Worm (Caenorhabditis elegans): ENCODE measurements around the gene F08C6.5.
A peak's percentile ranks its signal among the peaks of the same experiment; 100 is the strongest.

F08C6.5 gene

ce11 chrX:7573629-7574028 lies 14.4 kb downstream of the F08C6.5 start:
- TF ChIP-seq hmg-1.1 (GFP tag; IDR thresholded peaks at IDR 0.05): peak; percentile 37; the same call in 1 of the 2 replicates
- TF ChIP-seq mep-1 (tag; optimal IDR thresholded peaks at IDR 0.05): no peak
- TF ChIP-seq daf-16 (GFP tag; optimal IDR thresholded peaks at IDR 0.05): peak in 1 of 2 experiments; percentile 45
- TF ChIP-seq daf-16 (tag; optimal IDR thresholded peaks at IDR 0.05): no peak
- TF ChIP-seq nhr-11 (tag; optimal IDR thresholded peaks at IDR 0.05): peak; percentile 51
- TF ChIP-seq hlh-11 (tag; optimal IDR thresholded peaks at IDR 0.05): peak; percentile 45
- no peak for TF ChIP-seq lin-13 (GFP tag; optimal IDR thresholded peaks at IDR 0.05)

- TF ChIP-seq tag-97 (GFP tag; IDR thresholded peaks at IDR 0.05): no peak
- TF ChIP-seq dve-1 (tag; optimal IDR thresholded peaks at IDR 0.05; ENCODE audit: insufficient read depth): peak; percentile 76
- no peak for TF ChIP-seq zip-11 (GFP tag; IDR thresholded peaks at IDR 0.05)
- no peak for TF ChIP-seq sdz-12 (GFP tag; optimal IDR thresholded peaks at IDR 0.05)
- TF ChIP-seq D1046.2 (GFP tag; IDR thresholded peaks at IDR 0.05): no peak
- TF ChIP-seq dmd-9 (GFP tag; IDR thresholded peaks at IDR 0.05): no peak
- no peak for TF ChIP-seq Y105C5A.15 (GFP tag; IDR thresholded peaks at IDR 0.05)
- TF ChIP-seq ceh-28 (tag; optimal IDR thresholded peaks at IDR 0.05): no peak
- TF ChIP-seq snpc-1.2 (GFP tag; IDR thresholded peaks at IDR 0.05): no peak
- no peak for TF ChIP-seq rbr-2 (tag; optimal IDR thresholded peaks at IDR 0.05)
- TF ChIP-seq F49E8.2 (tag; optimal IDR thresholded peaks at IDR 0.05; ENCODE audit: borderline replicate concordance): no peak
- TF ChIP-seq attf-4 (tag; optimal IDR thresholded peaks at IDR 0.05): no peak
- TF ChIP-seq T26A8.4 (GFP tag; IDR thresholded peaks at IDR 0.05): no peak
- peak; percentile 76 for TF ChIP-seq hlh-11 (tag; optimal IDR thresholded peaks at IDR 0.05)
- no peak for TF ChIP-seq nhr-111 (GFP tag; optimal IDR thresholded peaks at IDR 0.05)
- TF ChIP-seq dpl-1 (GFP tag; optimal IDR thresholded peaks at IDR 0.05): no peak
- no peak for TF ChIP-seq madf-9 (GFP tag; conservative IDR thresholded peaks at IDR 0.05)
- TF ChIP-seq ces-1 (GFP tag; optimal IDR thresholded peaks at IDR 0.05): no peak
- peak; percentile 61 for TF ChIP-seq php-3 (GFP tag; IDR thresholded peaks at IDR 0.05)
- peak; percentile 56 for TF ChIP-seq nhr-48 (tag; optimal IDR thresholded peaks at IDR 0.05)
- peak; percentile 31 for TF ChIP-seq mxl-3 (GFP tag; optimal IDR thresholded peaks at IDR 0.05)
- no peak for TF ChIP-seq egl-27 (tag; optimal IDR thresholded peaks at IDR 0.05)
- peak; percentile 17 for TF ChIP-seq nhr-77 (tag; optimal IDR thresholded peaks at IDR 0.05)
- TF ChIP-seq duxl-1 (tag; optimal IDR thresholded peaks at IDR 0.05; ENCODE audit: poor library complexity): no peak
- no peak for TF ChIP-seq nhr-6 (tag; optimal IDR thresholded peaks at IDR 0.05)
- TF ChIP-seq skn-1 (tag; optimal IDR thresholded peaks at IDR 0.05): no peak
- TF ChIP-seq unc-62 (GFP tag; optimal IDR thresholded peaks at IDR 0.05 in 1 of 2): peak in 1 of 2 experiments; percentile 98
- no peak for TF ChIP-seq unc-62 (tag; optimal IDR thresholded peaks at IDR 0.05)
- TF ChIP-seq ceh-62 (tag; optimal IDR thresholded peaks at IDR 0.05): no peak
- TF ChIP-seq daf-12 (tag; optimal IDR thresholded peaks at IDR 0.05): no peak
- peak in 1 of 2 experiments; percentile 41 for TF ChIP-seq mdl-1 (tag; optimal IDR thresholded peaks at IDR 0.05)
- no peak for TF ChIP-seq hlh-30 (tag; optimal IDR thresholded peaks at IDR 0.05; ENCODE audit: insufficient read depth)
- TF ChIP-seq daf-16 (GFP tag; optimal IDR thresholded peaks at IDR 0.05): no peak
- peak; percentile 87 for TF ChIP-seq daf-16 (tag; optimal IDR thresholded peaks at IDR 0.05)
- TF ChIP-seq lin-15B (tag; optimal IDR thresholded peaks at IDR 0.05): no peak
- peak; percentile 97 for TF ChIP-seq pqm-1 (tag; optimal IDR thresholded peaks at IDR 0.05)
- no peak for TF ChIP-seq zfp-3 (GFP tag; conservative IDR thresholded peaks at IDR 0.05)
- TF ChIP-seq unc-39 (tag; optimal IDR thresholded peaks at IDR 0.05): no peak
- peak; percentile 33 for TF ChIP-seq nhr-11 (tag; optimal IDR thresholded peaks at IDR 0.05)
- no peak for TF ChIP-seq spr-3 (GFP tag; optimal IDR thresholded peaks at IDR 0.05)
- no peak for TF ChIP-seq pha-4 (GFP tag; IDR thresholded peaks at IDR 0.05)
- TF ChIP-seq pha-4 (tag; optimal IDR thresholded peaks at IDR 0.05): no peak
- TF ChIP-seq nhr-102 (tag; optimal IDR thresholded peaks at IDR 0.05): no peak
- peak; percentile 16 for TF ChIP-seq mep-1 (tag; optimal IDR thresholded peaks at IDR 0.05)
- TF ChIP-seq hif-1 (tag; optimal IDR thresholded peaks at IDR 0.05): peak in 1 of 2 experiments; percentile 2
- TF ChIP-seq jun-1 (tag; optimal IDR thresholded peaks at IDR 0.05): no peak
- TF ChIP-seq tra-1 (GFP tag; IDR thresholded peaks at IDR 0.05): peak; percentile 80
- TF ChIP-seq lsy-2 (tag; optimal IDR thresholded peaks at IDR 0.05): peak in 1 of 2 experiments; percentile 5
These were observed 16.7 kb downstream of the F08C6.5 start for ce11 chrX:7575939-7576338.
